Worm (Caenorhabditis elegans): ENCODE results near the gene R74.7.

Gene R74.7

ce11 chrIII:4220864-4221263, 16.6 kb downstream of the R74.7 start:
- TF ChIP-seq mdl-1 (tag; optimal IDR thresholded peaks at IDR 0.05) = no peak
- TF ChIP-seq nhr-23 (tag; optimal IDR thresholded peaks at IDR 0.05) = no peak
- TF ChIP-seq nhr-67 (tag; optimal IDR thresholded peaks at IDR 0.05) = no peak
- TF ChIP-seq ztf-4 (tag; optimal IDR thresholded peaks at IDR 0.05) = no peak
- TF ChIP-seq nhr-12 (tag; optimal IDR thresholded peaks at IDR 0.05) = no peak
- no peak for TF ChIP-seq aly-2 (tag; optimal IDR thresholded peaks at IDR 0.05)
- no peak for TF ChIP-seq ZK546.5 (tag; optimal IDR thresholded peaks at IDR 0.05)
- no peak for TF ChIP-seq ama-1 (optimal IDR thresholded peaks at IDR 0.05)
- no peak for TF ChIP-seq lin-39 (tag; optimal IDR thresholded peaks at IDR 0.05)
- no peak for TF ChIP-seq nhr-11 (tag; optimal IDR thresholded peaks at IDR 0.05)
- TF ChIP-seq unc-62 (GFP tag; optimal IDR thresholded peaks at IDR 0.05) = no peak
- no peak for TF ChIP-seq egl-27 (tag; optimal IDR thresholded peaks at IDR 0.05)
- no peak for TF ChIP-seq skn-1 (tag; optimal IDR thresholded peaks at IDR 0.05)
- TF ChIP-seq fkh-10 (GFP tag; optimal IDR thresholded peaks at IDR 0.05) = no peak
- TF ChIP-seq nhr-77 (tag; optimal IDR thresholded peaks at IDR 0.05) = no peak
- TF ChIP-seq pqm-1 (tag; optimal IDR thresholded peaks at IDR 0.05) = no peak

- TF ChIP-seq snpc-4 (tag; optimal IDR thresholded peaks at IDR 0.05) (no peak), lsy-12 (tag; optimal IDR thresholded peaks at IDR 0.05) (no peak), unc-62 (GFP tag; optimal IDR thresholded peaks at IDR 0.05) (no peak), nfya-1 (tag; optimal IDR thresholded peaks at IDR 0.05; ENCODE audit: insufficient read depth) (peak; percentile 30), egl-27 (tag; optimal IDR thresholded peaks at IDR 0.05) (no peak), fkh-2 (tag; optimal IDR thresholded peaks at IDR 0.05) (no peak)
These were observed 17.3 kb downstream of the R74.7 start for ce11 chrIII:4221527-4221926.

ce11 chrIII:4223668-4224127, 19.5 kb downstream of the R74.7 start:
- no peak for TF ChIP-seq ceh-9 (tag; optimal IDR thresholded peaks at IDR 0.05)
- TF ChIP-seq lin-15B (tag; optimal IDR thresholded peaks at IDR 0.05) = peak; percentile 58
- no peak for TF ChIP-seq ZK546.5 (tag; optimal IDR thresholded peaks at IDR 0.05)
- TF ChIP-seq ztf-11 (tag; optimal IDR thresholded peaks at IDR 0.05) = no peak
- TF ChIP-seq unc-39 (tag; optimal IDR thresholded peaks at IDR 0.05) = peak; percentile 14
- no peak for TF ChIP-seq mml-1 (tag; optimal IDR thresholded peaks at IDR 0.05)
- TF ChIP-seq aly-2 (tag; optimal IDR thresholded peaks at IDR 0.05) = no peak
- peak; percentile 95 for TF ChIP-seq lin-39 (tag; optimal IDR thresholded peaks at IDR 0.05)
- peak; percentile 2 for TF ChIP-seq lsy-12 (tag; optimal IDR thresholded peaks at IDR 0.05)
- TF ChIP-seq ceh-16 (tag; optimal IDR thresholded peaks at IDR 0.05) = no peak
- TF ChIP-seq R02D3.7 (tag; optimal IDR thresholded peaks at IDR 0.05) = peak; percentile 35
- no peak for TF ChIP-seq elt-3 (tag; optimal IDR thresholded peaks at IDR 0.05)
- no peak for TF ChIP-seq nhr-12 (tag; optimal IDR thresholded peaks at IDR 0.05)
- peak; percentile 62 for TF ChIP-seq pqm-1 (tag; optimal IDR thresholded peaks at IDR 0.05)
- TF ChIP-seq egl-27 (tag; optimal IDR thresholded peaks at IDR 0.05) = peak; percentile 76
- TF ChIP-seq hmg-11 (tag; optimal IDR thresholded peaks at IDR 0.05) = peak; percentile 92
- TF ChIP-seq jun-1 (tag; optimal IDR thresholded peaks at IDR 0.05) = peak; percentile 93
- TF ChIP-seq egl-5 (tag; optimal IDR thresholded peaks at IDR 0.05) = peak; percentile 95
- peak; percentile 38 for TF ChIP-seq sea-2 (GFP tag; optimal IDR thresholded peaks at IDR 0.05)
- peak; percentile 41 for TF ChIP-seq fkh-2 (tag; optimal IDR thresholded peaks at IDR 0.05)
- no peak for TF ChIP-seq nhr-77 (tag; optimal IDR thresholded peaks at IDR 0.05)
- TF ChIP-seq nhr-25 (tag; optimal IDR thresholded peaks at IDR 0.05) = peak; percentile 20
- no peak for TF ChIP-seq nhr-237 (tag; optimal IDR thresholded peaks at IDR 0.05)
- peak; percentile 86 for TF ChIP-seq elt-2 (tag; optimal IDR thresholded peaks at IDR 0.05)
- no peak for TF ChIP-seq daf-12 (tag; optimal IDR thresholded peaks at IDR 0.05)
- TF ChIP-seq nhr-11 (tag; optimal IDR thresholded peaks at IDR 0.05) = peak; percentile 88
- TF ChIP-seq mdl-1 (tag; optimal IDR thresholded peaks at IDR 0.05) = peak; percentile 81
- TF ChIP-seq ztf-4 (tag; optimal IDR thresholded peaks at IDR 0.05) = no peak
- peak; percentile 51 for TF ChIP-seq nhr-43 (tag; optimal IDR thresholded peaks at IDR 0.05; ENCODE audit: poor library complexity, severe bottlenecking)
- peak; percentile 45 for TF ChIP-seq fos-1 (tag; optimal IDR thresholded peaks at IDR 0.05)
- TF ChIP-seq elt-1 (tag; optimal IDR thresholded peaks at IDR 0.05) = peak; percentile 48
- peak; percentile 49 for TF ChIP-seq unc-62 (GFP tag; optimal IDR thresholded peaks at IDR 0.05)
- TF ChIP-seq nhr-23 (tag; optimal IDR thresholded peaks at IDR 0.05) = peak; percentile 26
- TF ChIP-seq ceh-82 (tag; optimal IDR thresholded peaks at IDR 0.05) = peak; percentile 28
- TF ChIP-seq pha-4 (tag; optimal IDR thresholded peaks at IDR 0.05) = peak; percentile 81
- TF ChIP-seq nhr-67 (tag; optimal IDR thresholded peaks at IDR 0.05) = no peak
- TF ChIP-seq fkh-10 (GFP tag; optimal IDR thresholded peaks at IDR 0.05) = no peak
- peak; percentile 71 for TF ChIP-seq tbx-2 (tag; optimal IDR thresholded peaks at IDR 0.05)
- TF ChIP-seq skn-1 (tag; optimal IDR thresholded peaks at IDR 0.05) = peak; percentile 74
- no peak for TF ChIP-seq nhr-76 (tag; optimal IDR thresholded peaks at IDR 0.05)
- TF ChIP-seq ama-1 (optimal IDR thresholded peaks at IDR 0.05) = no peak
- TF ChIP-seq nhr-28 (tag; optimal IDR thresholded peaks at IDR 0.05) = no peak
- TF ChIP-seq zag-1 (tag; optimal IDR thresholded peaks at IDR 0.05) = peak; percentile 56
- TF ChIP-seq eor-1 (tag; optimal IDR thresholded peaks at IDR 0.05) = no peak
- peak; percentile 95 for TF ChIP-seq nfya-1 (tag; optimal IDR thresholded peaks at IDR 0.05; ENCODE audit: insufficient read depth)
- peak; percentile 27 for TF ChIP-seq ceh-28 (tag; optimal IDR thresholded peaks at IDR 0.05)
- peak; percentile 11 for TF ChIP-seq snpc-4 (tag; optimal IDR thresholded peaks at IDR 0.05)
